In genomic region chr2L:4371516-4372136, dm6 we compare ENCODE assay signal across 1 fruit fly cellular context.
TF ChIP-seq lines count a peak whose summit lies in the region.

No protein-coding gene starts in this region.

TF ChIP-seq in whole organism, embryonic, 481 proteins besides CTCF, POLR2A, EP300 and RAD21 (continued from another document and continues in another):
- peak; percentile 13 for TF ChIP-seq MESR4 (GFP tag; optimal IDR thresholded peaks at IDR 0.05; lab: Kevin White, UChicago)
- TF ChIP-seq ssp (GFP tag; IDR thresholded peaks at IDR 0.05; lab: Robert Waterston, UW), result no peak
- TF ChIP-seq Ssrp (tag; optimal IDR thresholded peaks at IDR 0.05; lab: Kevin White, UChicago), result peak; percentile 69
- no peak for TF ChIP-seq CG11696 (GFP tag; IDR thresholded peaks at IDR 0.05; lab: Robert Waterston, UW)
- TF ChIP-seq CG17568 (GFP tag; optimal IDR thresholded peaks at IDR 0.05; lab: Kevin White, UChicago), result no peak
- peak; percentile 35 for TF ChIP-seq bcd (GFP tag; optimal IDR thresholded peaks at IDR 0.05; lab: Kevin White, UChicago)
- no peak for TF ChIP-seq MBD-R2 (GFP tag; IDR thresholded peaks at IDR 0.05; lab: Robert Waterston, UW)
- no peak for TF ChIP-seq CG10274 (GFP tag; optimal IDR thresholded peaks at IDR 0.05; lab: Kevin White, UChicago)
- TF ChIP-seq CG18599 (GFP tag; optimal IDR thresholded peaks at IDR 0.05; lab: Kevin White, UChicago), result no peak
- no peak for TF ChIP-seq pho (GFP tag; optimal IDR thresholded peaks at IDR 0.05; lab: Kevin White, UChicago)
- no peak for TF ChIP-seq CG4730 (GFP tag; IDR thresholded peaks at IDR 0.05; lab: Robert Waterston, UW)
- TF ChIP-seq CG2875 (GFP tag; optimal IDR thresholded peaks at IDR 0.05; lab: Kevin White, UChicago), result peak; percentile 65
- 0 out of 2 replicates have a peak, but pooled peaks have one; percentile 5 for TF ChIP-seq HLH3B (GFP tag; IDR thresholded peaks at IDR 0.05; lab: Robert Waterston, UW)
- peak; percentile 19 for TF ChIP-seq CG31365 (tag; optimal IDR thresholded peaks at IDR 0.05; lab: Kevin White, UChicago)
- no peak for TF ChIP-seq CG11560 (tag; IDR thresholded peaks at IDR 0.05; lab: Robert Waterston, UW)
- TF ChIP-seq rib (GFP tag; IDR thresholded peaks at IDR 0.05; lab: Robert Waterston, UW), result no peak; the same call in 1 of the 2 replicates
- peak; percentile 57 for TF ChIP-seq CG15269 (tag; optimal IDR thresholded peaks at IDR 0.05; lab: Kevin White, UChicago)
- peak; percentile 72 for TF ChIP-seq odd (GFP tag; optimal IDR thresholded peaks at IDR 0.05; lab: Kevin White, UChicago)
- no peak for TF ChIP-seq en (GFP tag; optimal IDR thresholded peaks at IDR 0.05; lab: Kevin White, UChicago)
- TF ChIP-seq Dref (GFP tag; IDR thresholded peaks at IDR 0.05; lab: Robert Waterston, UW), result no peak
- TF ChIP-seq zen2 (GFP tag; IDR thresholded peaks at IDR 0.05; lab: Robert Waterston, UW; ENCODE audit: partially characterized antibody), result no peak
- no peak for TF ChIP-seq Fer3 (tag; optimal IDR thresholded peaks at IDR 0.05; lab: Kevin White, UChicago)
- TF ChIP-seq CG11695 (GFP tag; IDR thresholded peaks at IDR 0.05; lab: Robert Waterston, UW), result peak; percentile 33; the same call in 1 of the 3 replicates
- TF ChIP-seq gro (GFP tag; optimal IDR thresholded peaks at IDR 0.05; lab: Kevin White, UChicago), result no peak
- TF ChIP-seq CG13775 (GFP tag; optimal IDR thresholded peaks at IDR 0.05; lab: Kevin White, UChicago), result peak; percentile 58
- TF ChIP-seq onecut (GFP tag; IDR thresholded peaks at IDR 0.05; lab: Robert Waterston, UW), result peak; percentile 48; the same call in 1 of the 2 replicates
- TF ChIP-seq CG6689 (GFP tag; IDR thresholded peaks at IDR 0.05; lab: Robert Waterston, UW), result peak; percentile 56
- no peak for TF ChIP-seq B-H1 (GFP tag; IDR thresholded peaks at IDR 0.05; lab: Robert Waterston, UW)
- no peak for TF ChIP-seq zf30C (GFP tag; optimal IDR thresholded peaks at IDR 0.05; lab: Kevin White, UChicago)
- TF ChIP-seq CG3726 (GFP tag; IDR thresholded peaks at IDR 0.05; lab: Robert Waterston, UW), result 0 out of 3 replicates have a peak, but pooled peaks have one; percentile 13
- TF ChIP-seq CG18764 (GFP tag; optimal IDR thresholded peaks at IDR 0.05; lab: Kevin White, UChicago), result peak; percentile 33
- peak; percentile 74 for TF ChIP-seq Spps (tag; optimal IDR thresholded peaks at IDR 0.05; lab: Kevin White, UChicago)
- peak; percentile 33 for TF ChIP-seq Six4 (GFP tag; optimal IDR thresholded peaks at IDR 0.05; lab: Kevin White, UChicago)
- peak; percentile 88; the same call in 2 of the 3 replicates for TF ChIP-seq CG2199 (GFP tag; IDR thresholded peaks at IDR 0.05; lab: Robert Waterston, UW)
- no peak for TF ChIP-seq gfzf (GFP tag; optimal IDR thresholded peaks at IDR 0.05; lab: Kevin White, UChicago)
- TF ChIP-seq Dad (GFP tag; optimal IDR thresholded peaks at IDR 0.05; lab: Kevin White, UChicago), result peak; percentile 2
- no peak for TF ChIP-seq Hmx (GFP tag; optimal IDR thresholded peaks at IDR 0.05; lab: Kevin White, UChicago)
- peak; percentile 36; the same call in 1 of the 2 replicates for TF ChIP-seq CG14441 (GFP tag; IDR thresholded peaks at IDR 0.05; lab: Robert Waterston, UW)
- TF ChIP-seq CG3163 (GFP tag; optimal IDR thresholded peaks at IDR 0.05; lab: Kevin White, UChicago), result no peak
- TF ChIP-seq Nf-YB (GFP tag; optimal IDR thresholded peaks at IDR 0.05; lab: Kevin White, UChicago), result peak; percentile 66
- TF ChIP-seq tup (GFP tag; optimal IDR thresholded peaks at IDR 0.05; lab: Kevin White, UChicago), result no peak
- TF ChIP-seq Kr (GFP tag; optimal IDR thresholded peaks at IDR 0.05; lab: Kevin White, UChicago), result peak; percentile 80
- no peak for TF ChIP-seq sob (GFP tag; IDR thresholded peaks at IDR 0.05; lab: Robert Waterston, UW)
- peak; percentile 33; the same call in 1 of the 2 replicates for TF ChIP-seq Awh (GFP tag; IDR thresholded peaks at IDR 0.05; lab: Robert Waterston, UW)
- peak in 1 of 2 experiments; percentile 52 for TF ChIP-seq dpn (GFP tag; optimal IDR thresholded peaks at IDR 0.05; lab: Kevin White, UChicago)
- TF ChIP-seq pan (optimal IDR thresholded peaks at IDR 0.05; lab: Kevin White, UChicago), result no peak
- peak in 1 of 2 experiments; percentile 58 for TF ChIP-seq pan (GFP tag; optimal IDR thresholded peaks at IDR 0.05 in 1 of 2, IDR thresholded peaks at IDR 0.05 in 1 of 2)
- no peak for TF ChIP-seq Atf-2 (GFP tag; optimal IDR thresholded peaks at IDR 0.05; lab: Kevin White, UChicago)
- no peak for TF ChIP-seq prd (optimal IDR thresholded peaks at IDR 0.05; lab: Kevin White, UChicago)
- TF ChIP-seq prd (GFP tag; IDR thresholded peaks at IDR 0.05; lab: Robert Waterston, UW), result peak; percentile 65; the same call in 2 of the 3 replicates
- TF ChIP-seq NFAT (GFP tag; IDR thresholded peaks at IDR 0.05; lab: Robert Waterston, UW), result no peak
- no peak for TF ChIP-seq h (optimal IDR thresholded peaks at IDR 0.05; lab: Kevin White, UChicago)
- no peak for TF ChIP-seq Abd-B (GFP tag; optimal IDR thresholded peaks at IDR 0.05; lab: Kevin White, UChicago)
- TF ChIP-seq dati (GFP tag; IDR thresholded peaks at IDR 0.05; lab: Robert Waterston, UW), result no peak
- TF ChIP-seq CG9609 (GFP tag; optimal IDR thresholded peaks at IDR 0.05; lab: Kevin White, UChicago), result no peak
- TF ChIP-seq Opbp (GFP tag; IDR thresholded peaks at IDR 0.05; lab: Robert Waterston, UW; ENCODE audit: partially characterized antibody), result peak; percentile 53; the same call in 1 of the 3 replicates
- peak; percentile 72 for TF ChIP-seq CG8388 (GFP tag; optimal IDR thresholded peaks at IDR 0.05; lab: Kevin White, UChicago)
- TF ChIP-seq Tbp (GFP tag; optimal IDR thresholded peaks at IDR 0.05; lab: Kevin White, UChicago), result no peak
- peak; percentile 99 for TF ChIP-seq chinmo (GFP tag; IDR thresholded peaks at IDR 0.05; lab: Robert Waterston, UW; ENCODE audit: partially characterized antibody)
- peak; percentile 51 for TF ChIP-seq tin (GFP tag; optimal IDR thresholded peaks at IDR 0.05; lab: Kevin White, UChicago)
- TF ChIP-seq Fer2 (tag; optimal IDR thresholded peaks at IDR 0.05; lab: Kevin White, UChicago), result no peak
- TF ChIP-seq CG14014 (GFP tag; IDR thresholded peaks at IDR 0.05; lab: Robert Waterston, UW), result no peak
- peak; percentile 50 for TF ChIP-seq CG4820 (GFP tag; optimal IDR thresholded peaks at IDR 0.05; lab: Kevin White, UChicago)
- no peak for TF ChIP-seq cas (GFP tag; IDR thresholded peaks at IDR 0.05; lab: Robert Waterston, UW)
- TF ChIP-seq CG2120 (GFP tag; optimal IDR thresholded peaks at IDR 0.05; lab: Kevin White, UChicago), result no peak
- TF ChIP-seq pb (GFP tag; optimal IDR thresholded peaks at IDR 0.05; lab: Kevin White, UChicago), result no peak
- no peak for TF ChIP-seq hbn (GFP tag; IDR thresholded peaks at IDR 0.05; lab: Robert Waterston, UW; ENCODE audit: partially characterized antibody)
- TF ChIP-seq CG4360 (GFP tag; IDR thresholded peaks at IDR 0.05; lab: Robert Waterston, UW), result peak; percentile 31; the same call in 1 of the 2 replicates
- TF ChIP-seq ttk (GFP tag; IDR thresholded peaks at IDR 0.05; lab: Robert Waterston, UW), result 0 out of 2 replicates have a peak, but pooled peaks have one; percentile 46
- TF ChIP-seq Rx (GFP tag; IDR thresholded peaks at IDR 0.05; lab: Robert Waterston, UW), result no peak
- TF ChIP-seq CG1529 (GFP tag; optimal IDR thresholded peaks at IDR 0.05; lab: Kevin White, UChicago), result peak; percentile 67
- TF ChIP-seq Dbx (GFP tag; IDR thresholded peaks at IDR 0.05; lab: Robert Waterston, UW), result no peak
- TF ChIP-seq CG4424 (GFP tag; optimal IDR thresholded peaks at IDR 0.05; lab: Kevin White, UChicago), result peak; percentile 75
- TF ChIP-seq CG10321 (GFP tag; IDR thresholded peaks at IDR 0.05; lab: Robert Waterston, UW), result peak; percentile 81
- no peak for TF ChIP-seq fd64A (GFP tag; optimal IDR thresholded peaks at IDR 0.05; lab: Kevin White, UChicago)
- peak; percentile 47 for TF ChIP-seq run (tag; optimal IDR thresholded peaks at IDR 0.05; lab: Kevin White, UChicago)
- peak; percentile 62 for TF ChIP-seq salm (tag; optimal IDR thresholded peaks at IDR 0.05; lab: Kevin White, UChicago)
- peak; percentile 88 for TF ChIP-seq gem (tag; optimal IDR thresholded peaks at IDR 0.05; lab: Kevin White, UChicago)
- TF ChIP-seq phol (tag; optimal IDR thresholded peaks at IDR 0.05; lab: Kevin White, UChicago), result peak; percentile 84
- TF ChIP-seq Ets65A (GFP tag; lab: Kevin White, UChicago), result peak; percentile 84
- no peak for TF ChIP-seq CG3995 (GFP tag; optimal IDR thresholded peaks at IDR 0.05; lab: Kevin White, UChicago)
- TF ChIP-seq CG3407 (GFP tag; optimal IDR thresholded peaks at IDR 0.05; lab: Kevin White, UChicago), result peak; percentile 66
- TF ChIP-seq dm (GFP tag; optimal IDR thresholded peaks at IDR 0.05; lab: Kevin White, UChicago), result no peak
- TF ChIP-seq dysf (GFP tag; IDR thresholded peaks at IDR 0.05; lab: Robert Waterston, UW), result peak; percentile 44; the same call in 1 of the 3 replicates
- peak; percentile 63 for TF ChIP-seq bbx (GFP tag; IDR thresholded peaks at IDR 0.05; lab: Robert Waterston, UW; ENCODE audit: partially characterized antibody)
- no peak for TF ChIP-seq CG32532 (GFP tag; IDR thresholded peaks at IDR 0.05; lab: Robert Waterston, UW)
- peak; percentile 25 for TF ChIP-seq CG10462 (GFP tag; optimal IDR thresholded peaks at IDR 0.05; lab: Kevin White, UChicago)
- peak; percentile 20 for TF ChIP-seq lov (optimal IDR thresholded peaks at IDR 0.05; lab: Kevin White, UChicago)
- 0 out of 3 replicates have a peak, but pooled peaks have one; percentile 7 for TF ChIP-seq lov (GFP tag; IDR thresholded peaks at IDR 0.05; lab: Robert Waterston, UW)
- TF ChIP-seq sim (GFP tag; IDR thresholded peaks at IDR 0.05; lab: Robert Waterston, UW), result peak; percentile 25; the same call in 1 of the 2 replicates
- TF ChIP-seq sr (GFP tag; IDR thresholded peaks at IDR 0.05; lab: Robert Waterston, UW), result peak; percentile 60; the same call in 2 of the 3 replicates
- TF ChIP-seq ato (GFP tag; IDR thresholded peaks at IDR 0.05; lab: Robert Waterston, UW; ENCODE audit: partially characterized antibody), result no peak
- peak in 1 of 2 experiments; percentile 73 for TF ChIP-seq eve (GFP tag; optimal IDR thresholded peaks at IDR 0.05; lab: Kevin White, UChicago)
- peak; percentile 85 for TF ChIP-seq yki (optimal IDR thresholded peaks at IDR 0.05; lab: Kevin White, UChicago)
- no peak for TF ChIP-seq bab2 (GFP tag; optimal IDR thresholded peaks at IDR 0.05; lab: Kevin White, UChicago)
- TF ChIP-seq Chrac-16 (GFP tag; optimal IDR thresholded peaks at IDR 0.05; lab: Kevin White, UChicago), result peak; percentile 52
- TF ChIP-seq fd102C (GFP tag; optimal IDR thresholded peaks at IDR 0.05; lab: Kevin White, UChicago), result peak; percentile 39
- peak; percentile 49 for TF ChIP-seq sd (tag; optimal IDR thresholded peaks at IDR 0.05; lab: Kevin White, UChicago)
- no peak for TF ChIP-seq CG7987 (GFP tag; optimal IDR thresholded peaks at IDR 0.05; lab: Kevin White, UChicago)
- no peak for TF ChIP-seq corto (GFP tag; optimal IDR thresholded peaks at IDR 0.05; lab: Kevin White, UChicago)
- no peak for TF ChIP-seq scrt (GFP tag; optimal IDR thresholded peaks at IDR 0.05; lab: Kevin White, UChicago)
- no peak for TF ChIP-seq Dip3 (GFP tag; optimal IDR thresholded peaks at IDR 0.05; lab: Kevin White, UChicago)
- TF ChIP-seq CG7839 (tag; optimal IDR thresholded peaks at IDR 0.05; lab: Kevin White, UChicago), result peak; percentile 75
- TF ChIP-seq pnt (GFP tag; optimal IDR thresholded peaks at IDR 0.05; lab: Kevin White, UChicago), result no peak
- no peak for TF ChIP-seq CG8089 (GFP tag; optimal IDR thresholded peaks at IDR 0.05; lab: Kevin White, UChicago)
- no peak for TF ChIP-seq CkIIα-i1 (GFP tag; IDR thresholded peaks at IDR 0.05; lab: Robert Waterston, UW)
- TF ChIP-seq Xrp1 (GFP tag; IDR thresholded peaks at IDR 0.05; lab: Robert Waterston, UW), result peak; percentile 64
- no peak for TF ChIP-seq unc-4 (GFP tag; IDR thresholded peaks at IDR 0.05; lab: Robert Waterston, UW; ENCODE audit: partially characterized antibody)
- 0 out of 2 replicates have a peak, but pooled peaks have one; percentile 41 for TF ChIP-seq CG42726 (GFP tag; IDR thresholded peaks at IDR 0.05; lab: Robert Waterston, UW; ENCODE audit: partially characterized antibody)
- TF ChIP-seq NK7.1 (GFP tag; optimal IDR thresholded peaks at IDR 0.05; lab: Kevin White, UChicago), result no peak
- TF ChIP-seq nerfin-1 (tag; optimal IDR thresholded peaks at IDR 0.05; lab: Kevin White, UChicago), result peak; percentile 67
- peak; percentile 92 for TF ChIP-seq CG33557 (GFP tag; optimal IDR thresholded peaks at IDR 0.05; lab: Kevin White, UChicago)
- no peak for TF ChIP-seq Myb (GFP tag; optimal IDR thresholded peaks at IDR 0.05; lab: Kevin White, UChicago)
- no peak for TF ChIP-seq CHES-1-like (GFP tag; optimal IDR thresholded peaks at IDR 0.05; lab: Kevin White, UChicago)
- TF ChIP-seq fru (optimal IDR thresholded peaks at IDR 0.05; lab: Kevin White, UChicago), result no peak
- no peak for TF ChIP-seq cad (GFP tag; optimal IDR thresholded peaks at IDR 0.05; lab: Kevin White, UChicago)
- TF ChIP-seq CG15011 (GFP tag; optimal IDR thresholded peaks at IDR 0.05; lab: Kevin White, UChicago), result peak; percentile 24
- TF ChIP-seq nau (GFP tag; optimal IDR thresholded peaks at IDR 0.05; lab: Kevin White, UChicago), result peak; percentile 31
- no peak for TF ChIP-seq jing (GFP tag; optimal IDR thresholded peaks at IDR 0.05; lab: Kevin White, UChicago)
- 0 out of 3 replicates have a peak, but pooled peaks have one; percentile 41 for TF ChIP-seq Optix (GFP tag; IDR thresholded peaks at IDR 0.05; lab: Robert Waterston, UW)
- TF ChIP-seq jigr1 (GFP tag; IDR thresholded peaks at IDR 0.05; lab: Robert Waterston, UW), result 0 out of 3 replicates have a peak, but pooled peaks have one; percentile 35
- no peak for TF ChIP-seq br (optimal IDR thresholded peaks at IDR 0.05; lab: Kevin White, UChicago)
- no peak for TF ChIP-seq CG11247 (GFP tag; IDR thresholded peaks at IDR 0.05; lab: Robert Waterston, UW)
- TF ChIP-seq Hand (GFP tag; optimal IDR thresholded peaks at IDR 0.05; lab: Kevin White, UChicago), result no peak
- TF ChIP-seq CG2889 (GFP tag; IDR thresholded peaks at IDR 0.05; lab: Robert Waterston, UW), result no peak
- no peak for TF ChIP-seq CG32772 (GFP tag; IDR thresholded peaks at IDR 0.05; lab: Robert Waterston, UW)
- peak in 1 of 2 experiments; percentile 60 for TF ChIP-seq Hr78 (GFP tag; optimal IDR thresholded peaks at IDR 0.05; lab: Kevin White, UChicago)
- peak; percentile 15 for TF ChIP-seq CG15514 (GFP tag; optimal IDR thresholded peaks at IDR 0.05; lab: Kevin White, UChicago)
- peak; percentile 47; the same call in 2 of the 3 replicates for TF ChIP-seq CG34422 (GFP tag; IDR thresholded peaks at IDR 0.05; lab: Robert Waterston, UW)
- TF ChIP-seq CG8478 (optimal IDR thresholded peaks at IDR 0.05; lab: Kevin White, UChicago), result peak; percentile 97
- no peak; the same call in 1 of the 2 replicates for TF ChIP-seq CG4404 (GFP tag; IDR thresholded peaks at IDR 0.05; lab: Robert Waterston, UW)
